Worm (Caenorhabditis elegans) whole organism, L1 larva: ENCODE data around the gene xbx-9.

Experiments used
- C16A3.4 ChIP-seq: fragments of 150-350 bp; optimal IDR thresholded peaks from 2 replicates; lab custom pipeline; 2014; ENCODE audit warnings: missing biosample characterization, missing genetic modification characterization
- F16B12.6 ChIP-seq: fragments of 150-350 bp; optimal IDR thresholded peaks from 2 replicates; lab custom pipeline; 2014; ENCODE audit warnings: missing biosample characterization, missing genetic modification characterization
- alr-1 ChIP-seq: fragments of 200-800 bp; sonication (Bioruptor generic); optimal IDR thresholded peaks from 2 replicates; lab custom pipeline; 2018; ENCODE audit warnings: borderline replicate concordance, mild to moderate bottlenecking, missing genetic modification characterization, missing compliant biosample characterization
- aly-2 ChIP-seq: fragments of 150-350 bp; optimal IDR thresholded peaks from 2 replicates; lab custom pipeline; 2014; ENCODE audit warnings: missing biosample characterization, missing genetic modification characterization
- ceh-63 ChIP-seq: fragments of 200-800 bp; sonication (Bioruptor generic); optimal IDR thresholded peaks from 2 replicates; lab custom pipeline; 2018; ENCODE audit warnings: mild to moderate bottlenecking, missing genetic modification characterization, missing compliant biosample characterization
- ceh-82 ChIP-seq, 3 experiments: fragments of 150-350 bp in 1 of 3; sonication (generic microtip) in 2 of 3; optimal IDR thresholded peaks; 2 replicates each; lab custom pipeline; 2014 to 2017; ENCODE audit warnings: missing biosample characterization in 3 of 3, missing genetic modification characterization in 3 of 3
- ceh-90 ChIP-seq: sonication (generic microtip); optimal IDR thresholded peaks from 2 replicates; lab custom pipeline; 2016; ENCODE audit warnings: missing genetic modification characterization, missing compliant biosample characterization
- dpl-1 ChIP-seq, 3 experiments: fragments of 150-350 bp in 2 of 3; sonication (generic microtip) in 1 of 3; optimal IDR thresholded peaks; 2 replicates each; lab custom pipeline; 2014 to 2017; ENCODE audit warnings: missing biosample characterization in 3 of 3, missing genetic modification characterization in 3 of 3, missing genetic modification reagents in 3 of 3
- dsc-1 ChIP-seq: sonication (generic microtip); optimal IDR thresholded peaks from 2 replicates; lab custom pipeline; 2016; ENCODE audit warnings: mild to moderate bottlenecking, missing genetic modification characterization, missing compliant biosample characterization
- efl-1 ChIP-seq, 4 experiments: fragments of 150-350 bp; optimal IDR thresholded peaks in 3 of 4; peaks in 1 of 4; 1 replicate in 1 of 4; 2 replicates in 3 of 4; lab custom pipeline; 2014; ENCODE audit warnings: missing biosample characterization in 2 of 4, missing genetic modification characterization in 2 of 4, missing genetic modification reagents in 2 of 4
- egl-13 ChIP-seq: sonication (generic microtip); optimal IDR thresholded peaks from 2 replicates; lab custom pipeline; 2016; ENCODE audit warnings: missing genotype, missing genetic modification reagents, missing genetic modification characterization, missing compliant biosample characterization
- egl-27 ChIP-seq, 2 experiments: fragments of 150-350 bp in 1 of 2; sonication (generic microtip); optimal IDR thresholded peaks; 3 replicates each; lab custom pipeline; 2017 to 2018; ENCODE audit warnings: missing biosample characterization in 2 of 2, missing genetic modification characterization in 2 of 2, missing genetic modification reagents in 2 of 2
- elt-3 ChIP-seq, 6 experiments: fragments of 150-350 bp in 1 of 6; sonication (generic microtip); optimal IDR thresholded peaks; 2 replicates each; lab custom pipeline; 2017 to 2018; ENCODE audit warnings: missing biosample characterization in 6 of 6, missing genetic modification characterization in 6 of 6, inconsistent platforms in 1 of 6
- fkh-8 ChIP-seq: sonication (generic microtip); optimal IDR thresholded peaks from 2 replicates; lab custom pipeline; 2016; ENCODE audit warnings: mild to moderate bottlenecking, missing genetic modification characterization, missing compliant biosample characterization
- grh-1 ChIP-seq: fragments of 200-800 bp; sonication (Bioruptor generic); IDR thresholded peaks from 2 replicates; pipeline ENCODE4 v1.3.6; 2022; ENCODE audit warnings: missing genetic modification reagents, missing genetic modification characterization, missing compliant biosample characterization
- hpl-2 ChIP-seq: fragments of 150-350 bp; optimal IDR thresholded peaks from 2 replicates; lab custom pipeline; 2014; ENCODE audit warnings: missing biosample characterization, missing genetic modification reagents, missing genetic modification characterization
- irx-1 ChIP-seq: sonication (generic microtip); optimal IDR thresholded peaks from 2 replicates; lab custom pipeline; 2016; ENCODE audit warnings: missing genetic modification characterization, missing compliant biosample characterization
- jun-1 ChIP-seq: fragments of 150-350 bp; optimal IDR thresholded peaks from 2 replicates; lab custom pipeline; 2014; ENCODE audit warnings: missing biosample characterization, missing genetic modification reagents, missing genetic modification characterization
- lin-14 ChIP-seq: fragments of 200-800 bp; sonication (Bioruptor generic); optimal IDR thresholded peaks from 2 replicates; lab custom pipeline; 2018; ENCODE audit warnings: mild to moderate bottlenecking, missing genetic modification characterization, moderate library complexity, missing compliant biosample characterization
- lin-15B ChIP-seq: fragments of 150-350 bp; sonication (generic microtip); optimal IDR thresholded peaks from 3 replicates; lab custom pipeline; 2014; ENCODE audit warnings: missing biosample characterization, missing genetic modification characterization
- lin-35 ChIP-seq, 2 experiments: fragments of 150-350 bp; optimal IDR thresholded peaks; 2 replicates each; lab custom pipeline; 2014; ENCODE audit warnings: missing biosample characterization in 2 of 2, missing genetic modification characterization in 2 of 2, missing genetic modification reagents in 2 of 2
- lin-39 ChIP-seq: fragments of 150-350 bp; optimal IDR thresholded peaks from 2 replicates; lab custom pipeline; 2014; ENCODE audit warnings: missing biosample characterization, missing genetic modification reagents, missing genetic modification characterization
- lir-3 ChIP-seq: sonication (generic microtip); optimal IDR thresholded peaks from 2 replicates; lab custom pipeline; 2016; ENCODE audit warnings: mild to moderate bottlenecking, missing genetic modification characterization, moderate library complexity, missing compliant biosample characterization; ENCODE audit not compliant: poor library complexity
- lsy-2 ChIP-seq, 2 experiments: fragments of 150-350 bp; optimal IDR thresholded peaks; 2 replicates each; lab custom pipeline; 2014; ENCODE audit warnings: missing biosample characterization in 2 of 2, missing genetic modification characterization in 2 of 2
- mdl-1 ChIP-seq, 2 experiments: fragments of 150-350 bp; optimal IDR thresholded peaks; 2 replicates each; lab custom pipeline; 2014 to 2017; ENCODE audit warnings: missing biosample characterization in 2 of 2, missing genetic modification characterization in 2 of 2, inconsistent platforms in 1 of 2
- mef-2 ChIP-seq: fragments of 150-350 bp; optimal IDR thresholded peaks from 2 replicates; lab custom pipeline; 2014; ENCODE audit warnings: missing biosample characterization, missing genetic modification characterization
- mep-1 ChIP-seq: fragments of 150-350 bp; optimal IDR thresholded peaks from 2 replicates; lab custom pipeline; 2014; ENCODE audit warnings: missing biosample characterization, missing genetic modification characterization
- nhr-11 ChIP-seq: fragments of 150-350 bp; optimal IDR thresholded peaks from 2 replicates; lab custom pipeline; 2014; ENCODE audit warnings: missing biosample characterization, missing genetic modification characterization
- nhr-19 ChIP-seq: fragments of 200-800 bp; sonication (Bioruptor generic); conservative IDR thresholded peaks from 2 replicates; pipeline ENCODE4 v1.3.6; 2022; ENCODE audit warnings: missing genetic modification characterization, missing compliant biosample characterization
- nhr-20 ChIP-seq: sonication (generic microtip); optimal IDR thresholded peaks from 2 replicates; lab custom pipeline; 2016; ENCODE audit warnings: mild to moderate bottlenecking, missing genetic modification characterization, missing compliant biosample characterization
- nhr-47 ChIP-seq: sonication (generic microtip); optimal IDR thresholded peaks from 2 replicates; lab custom pipeline; 2016; ENCODE audit warnings: mild to moderate bottlenecking, missing genetic modification characterization, moderate library complexity, missing compliant biosample characterization
- nhr-71 ChIP-seq: sonication (generic microtip); optimal IDR thresholded peaks from 2 replicates; lab custom pipeline; 2016; ENCODE audit warnings: mild to moderate bottlenecking, missing genetic modification characterization, moderate library complexity, missing compliant biosample characterization
- nhr-77 ChIP-seq: fragments of 150-350 bp; optimal IDR thresholded peaks from 2 replicates; lab custom pipeline; 2014; ENCODE audit warnings: missing biosample characterization, missing genetic modification characterization
- nhr-85 ChIP-seq: sonication (generic microtip); peaks from one replicate; lab custom pipeline; 2016; ENCODE audit warnings: missing genetic modification characterization, inconsistent platforms, missing compliant biosample characterization
- nhr-90 ChIP-seq: sonication (generic microtip); optimal IDR thresholded peaks from 2 replicates; lab custom pipeline; 2016; ENCODE audit warnings: mild to moderate bottlenecking, missing genetic modification characterization, missing compliant biosample characterization; ENCODE audit not compliant: poor library complexity
- pax-3 ChIP-seq: fragments of 200-800 bp; sonication (Bioruptor generic); optimal IDR thresholded peaks from 2 replicates; lab custom pipeline; 2018; ENCODE audit warnings: mild to moderate bottlenecking, missing genetic modification characterization, moderate library complexity, missing compliant biosample characterization
- pqm-1 ChIP-seq: sonication (generic microtip); optimal IDR thresholded peaks from 3 replicates; lab custom pipeline; 2017; ENCODE audit warnings: missing biosample characterization, missing genetic modification characterization
- snu-23 ChIP-seq: sonication (generic microtip); optimal IDR thresholded peaks from 2 replicates; lab custom pipeline; 2016; ENCODE audit warnings: missing genetic modification characterization, missing compliant biosample characterization
- sox-4 ChIP-seq: sonication (generic microtip); optimal IDR thresholded peaks from 2 replicates; lab custom pipeline; 2016; ENCODE audit warnings: missing genetic modification characterization, missing compliant biosample characterization
- swsn-7 ChIP-seq: sonication (generic microtip); optimal IDR thresholded peaks from 2 replicates; lab custom pipeline; 2016; ENCODE audit warnings: missing genetic modification characterization, missing compliant biosample characterization
- tbx-2 ChIP-seq: sonication (generic microtip); optimal IDR thresholded peaks from 2 replicates; lab custom pipeline; 2016; ENCODE audit warnings: missing genetic modification characterization, missing compliant biosample characterization
- tlp-1 ChIP-seq: fragments of 150-350 bp; optimal IDR thresholded peaks from 2 replicates; lab custom pipeline; 2014; ENCODE audit warnings: missing biosample characterization, missing genetic modification characterization
- unc-130 ChIP-seq: fragments of 150-350 bp; optimal IDR thresholded peaks from 2 replicates; lab custom pipeline; 2017; ENCODE audit warnings: missing biosample characterization, missing genetic modification characterization, inconsistent platforms
- unc-62 ChIP-seq: fragments of 150-350 bp; optimal IDR thresholded peaks from 2 replicates; lab custom pipeline; 2014; ENCODE audit warnings: missing biosample characterization, missing genetic modification reagents, missing genetic modification characterization
- unc-98 ChIP-seq: fragments of 200-800 bp; sonication (Bioruptor generic); IDR thresholded peaks from 2 replicates; pipeline ENCODE4 v1.3.6; 2022; ENCODE audit warnings: missing genetic modification characterization, missing compliant biosample characterization
- vab-15 ChIP-seq: sonication (generic microtip); optimal IDR thresholded peaks from 2 replicates; lab custom pipeline; 2017; ENCODE audit warnings: missing genotype, mild to moderate bottlenecking, missing genetic modification characterization, missing compliant biosample characterization
- xbp-1 ChIP-seq: sonication (generic microtip); optimal IDR thresholded peaks from 2 replicates; lab custom pipeline; 2016; ENCODE audit warnings: missing genetic modification characterization, missing compliant biosample characterization
- zag-1 ChIP-seq: fragments of 150-350 bp; optimal IDR thresholded peaks from 2 replicates; lab custom pipeline; 2014; ENCODE audit warnings: missing biosample characterization, missing genetic modification characterization
- ztf-11 ChIP-seq, 2 experiments: sonication (generic microtip); optimal IDR thresholded peaks; 2 replicates each; lab custom pipeline; 2016 to 2017; ENCODE audit warnings: missing genetic modification characterization in 2 of 2, missing biosample characterization in 1 of 2, missing compliant biosample characterization in 1 of 2
- ztf-4 ChIP-seq: fragments of 150-350 bp; optimal IDR thresholded peaks from 2 replicates; lab custom pipeline; 2014; ENCODE audit warnings: missing biosample characterization, missing genetic modification characterization

xbx-9 gene

ce11 chrV:12773852-12774251 lies 39.9 kb downstream of the xbx-9 start:
- TF ChIP-seq pqm-1 (tag; lab: Kevin White, UChicago) (no peak), tlp-1 (tag; lab: Kevin White, UChicago) (no peak), fkh-8 (peak; percentile 59), lin-15B (tag; lab: Kevin White, UChicago) (no peak), tbx-2 (tag; lab: Kevin White, UChicago) (no peak), efl-1 (optimal IDR thresholded peaks at IDR 0.05; lab: Kevin White, UChicago) (no peak), efl-1 (GFP tag; optimal IDR thresholded peaks at IDR 0.05 in 1 of 2; lab: Kevin White, UChicago) (peak in 1 of 2 experiments; percentile 86), ztf-4 (tag; lab: Kevin White, UChicago) (no peak)

- TF ChIP-seq nhr-90 (tag; lab: Kevin White, UChicago) = peak; percentile 42
- no peak for TF ChIP-seq ceh-90 (tag; lab: Kevin White, UChicago)
- peak; percentile 12 for TF ChIP-seq unc-130 (tag; lab: Kevin White, UChicago)
- peak; percentile 30 for TF ChIP-seq dsc-1
- no peak for TF ChIP-seq sox-4 (tag; lab: Kevin White, UChicago)
- peak; percentile 49 for TF ChIP-seq nhr-71 (tag; lab: Kevin White, UChicago)
- TF ChIP-seq nhr-19 (GFP tag; lab: Robert Waterston, UW) = peak; percentile 54
- TF ChIP-seq jun-1 (tag; lab: Kevin White, UChicago) = no peak
- no peak for TF ChIP-seq irx-1 (tag; lab: Kevin White, UChicago)
- peak; percentile 38 for TF ChIP-seq vab-15
- TF ChIP-seq ztf-11 (tag; optimal IDR thresholded peaks at IDR 0.05; lab: Kevin White, UChicago) = peak in 1 of 2 experiments; percentile 8
- TF ChIP-seq mef-2 (tag; lab: Kevin White, UChicago) = no peak
- TF ChIP-seq lsy-2 (tag; optimal IDR thresholded peaks at IDR 0.05; lab: Kevin White, UChicago) = peak; percentile 27 to 68
- no peak for TF ChIP-seq lin-39
- peak; percentile 45 for TF ChIP-seq pax-3 (tag; lab: Kevin White, UChicago)
- peak; percentile 20 to 66 for TF ChIP-seq lin-35 (GFP tag; optimal IDR thresholded peaks at IDR 0.05; lab: Kevin White, UChicago)
- peak; percentile 21 for TF ChIP-seq nhr-77 (tag; lab: Kevin White, UChicago)
- TF ChIP-seq lin-15B (tag; lab: Kevin White, UChicago) = no peak
- peak in 1 of 3 experiments; percentile 48 for TF ChIP-seq ceh-82 (tag; optimal IDR thresholded peaks at IDR 0.05; lab: Kevin White, UChicago)
- no peak for TF ChIP-seq zag-1 (tag; lab: Kevin White, UChicago)
- TF ChIP-seq nhr-20 (tag; lab: Kevin White, UChicago) = peak; percentile 49
- peak; percentile 61 for TF ChIP-seq nhr-47 (tag; lab: Kevin White, UChicago)
- peak; percentile 3 for TF ChIP-seq ztf-4 (tag; lab: Kevin White, UChicago)
- TF ChIP-seq F16B12.6 (tag; lab: Kevin White, UChicago) = no peak
- no peak for TF ChIP-seq egl-27 (tag; optimal IDR thresholded peaks at IDR 0.05; lab: Kevin White, UChicago)
- peak; percentile 10 for TF ChIP-seq xbp-1 (tag; lab: Kevin White, UChicago)
- peak; percentile 3 to 44 (median 43) for TF ChIP-seq dpl-1 (GFP tag; optimal IDR thresholded peaks at IDR 0.05; lab: Kevin White, UChicago)
- TF ChIP-seq ceh-63 (GFP tag; lab: Kevin White, UChicago) = no peak
- TF ChIP-seq tbx-2 (tag; lab: Kevin White, UChicago) = peak; percentile 14
- peak; percentile 9 for TF ChIP-seq lir-3
- TF ChIP-seq nhr-85 (tag; lab: Kevin White, UChicago) = peak; percentile 46
- TF ChIP-seq C16A3.4 (tag; lab: Kevin White, UChicago) = peak; percentile 64
- TF ChIP-seq swsn-7 (tag; lab: Kevin White, UChicago) = peak; percentile 36
- TF ChIP-seq grh-1 (GFP tag; lab: Robert Waterston, UW) = no peak
- no peak for TF ChIP-seq hpl-2
- TF ChIP-seq unc-62 (GFP tag; lab: Kevin White, UChicago) = no peak
- no peak for TF ChIP-seq mep-1 (tag; lab: Kevin White, UChicago)
- peak in 1 of 6 experiments; percentile 23 for TF ChIP-seq elt-3 (tag; optimal IDR thresholded peaks at IDR 0.05; lab: Kevin White, UChicago)
- TF ChIP-seq snu-23 = peak; percentile 61
- TF ChIP-seq fkh-8 = peak; percentile 30
- TF ChIP-seq egl-13 (tag; lab: Kevin White, UChicago) = no peak
- TF ChIP-seq aly-2 (tag; lab: Kevin White, UChicago) = peak; percentile 37
- peak; percentile 38 for TF ChIP-seq lin-14 (GFP tag; lab: Kevin White, UChicago)
- peak in 1 of 2 experiments; percentile 45 for TF ChIP-seq mdl-1 (tag; optimal IDR thresholded peaks at IDR 0.05; lab: Kevin White, UChicago)
- TF ChIP-seq unc-98 (GFP tag; lab: Robert Waterston, UW) = no peak
- TF ChIP-seq alr-1 = no peak
- TF ChIP-seq nhr-11 (tag; lab: Kevin White, UChicago) = no peak
These were observed 46.2 kb downstream of the xbx-9 start for ce11 chrV:12780248-12780647.
